Worm (Caenorhabditis elegans): ENCODE results near the gene acaa-2.

ce11 chrIII:13341275-13341626 lies 3.5 kb upstream of the acaa-2 start, which contains the start of gene nud-1:
- TF ChIP-seq ama-1 (optimal IDR thresholded peaks at IDR 0.05) (no peak), unc-62 (GFP tag; optimal IDR thresholded peaks at IDR 0.05 in 1 of 2) (no peak), unc-62 (tag; optimal IDR thresholded peaks at IDR 0.05) (no peak), aly-2 (tag; optimal IDR thresholded peaks at IDR 0.05) (no peak), ceh-20 (GFP tag; IDR thresholded peaks at IDR 0.05) (no peak), ces-1 (GFP tag; optimal IDR thresholded peaks at IDR 0.05) (no peak), nhr-11 (tag; optimal IDR thresholded peaks at IDR 0.05) (no peak), lim-7 (GFP tag; IDR thresholded peaks at IDR 0.05) (no peak), T20F7.1 (GFP tag; optimal IDR thresholded peaks at IDR 0.05) (no peak)

Measured in whole organism, L4 larva.